Worm (Caenorhabditis elegans) whole organism, L3 larva: ENCODE measurements around the gene F14D2.8.

Experiments used
- elt-1 ChIP-seq: fragments of 150-350 bp; optimal IDR thresholded peaks from 2 replicates; lab custom pipeline; 2014; ENCODE audit warnings: missing biosample characterization, missing genetic modification characterization
- nhr-23 ChIP-seq: fragments of 150-350 bp; optimal IDR thresholded peaks from 2 replicates; lab custom pipeline; 2014; ENCODE audit warnings: missing biosample characterization, missing genetic modification reagents, missing genetic modification characterization
- nhr-28 ChIP-seq: fragments of 150-350 bp; optimal IDR thresholded peaks from 2 replicates; lab custom pipeline; 2014; ENCODE audit warnings: missing biosample characterization, missing genetic modification characterization
- pqm-1 ChIP-seq: fragments of 150-350 bp; optimal IDR thresholded peaks from 2 replicates; lab custom pipeline; 2017; ENCODE audit warnings: missing biosample characterization, missing genetic modification characterization, inconsistent platforms
- skn-1 ChIP-seq: fragments of 150-350 bp; optimal IDR thresholded peaks from 2 replicates; lab custom pipeline; 2014; ENCODE audit warnings: missing biosample characterization, missing genetic modification characterization
- snpc-4 ChIP-seq: fragments of 150-350 bp; optimal IDR thresholded peaks from 2 replicates; lab custom pipeline; 2014; ENCODE audit warnings: missing biosample characterization, missing genetic modification characterization

- TF ChIP-seq nhr-28 (no peak), skn-1 (tag; lab: Kevin White, UChicago) (no peak), nhr-23 (tag; lab: Kevin White, UChicago) (no peak), snpc-4 (tag; lab: Kevin White, UChicago) (no peak), elt-1 (tag; lab: Kevin White, UChicago) (no peak), pqm-1 (tag; lab: Kevin White, UChicago) (no peak)
These were observed 6.0 kb downstream of the F14D2.8 start, which contains the start of gene F14D2.15 for ce11 chrII:3343714-3344113.
